Worm (Caenorhabditis elegans) whole organism, young adult: Measurements from ENCODE around the gene C41H7.2.

ENCODE experiments used
- B0035.1 ChIP-seq: sonication (generic microtip); optimal IDR thresholded peaks from 2 replicates; lab custom pipeline; 2016; ENCODE audit warnings: missing genetic modification characterization, mild to moderate bottlenecking, missing compliant biosample characterization, missing genotype, missing genetic modification reagents
- B0336.3 ChIP-seq: fragments of 200-800 bp; sonication (Bioruptor generic); IDR thresholded peaks from 2 replicates; pipeline ENCODE4 v1.3.6; 2022; ENCODE audit warnings: missing genetic modification characterization, missing compliant biosample characterization
- C06A6.2 ChIP-seq: fragments of 200-800 bp; sonication (Bioruptor generic); conservative IDR thresholded peaks from 2 replicates; pipeline ENCODE4 v1.3.6; 2022; ENCODE audit warnings: missing genetic modification characterization, missing compliant biosample characterization
- C17E4.6 ChIP-seq: fragments of 200-800 bp; sonication (Bioruptor generic); IDR thresholded peaks from 2 replicates; pipeline ENCODE4 v1.3.6; 2022; ENCODE audit warnings: missing genetic modification reagents, missing genetic modification characterization, missing compliant biosample characterization
- F10E7.11 ChIP-seq: sonication (generic microtip); optimal IDR thresholded peaks from 2 replicates; lab custom pipeline; 2017; ENCODE audit warnings: mild to moderate bottlenecking, missing genetic modification characterization, moderate library complexity, missing compliant biosample characterization
- F22D6.2 ChIP-seq: sonication (generic microtip); optimal IDR thresholded peaks from 2 replicates; lab custom pipeline; 2016; ENCODE audit warnings: mild to moderate bottlenecking, missing genetic modification characterization, missing compliant biosample characterization
- F55B11.4 ChIP-seq: sonication (generic microtip); optimal IDR thresholded peaks from 2 replicates; lab custom pipeline; 2016; ENCODE audit warnings: missing compliant biosample characterization, missing genetic modification characterization, borderline replicate concordance; ENCODE audit not compliant: insufficient read depth
- F57A8.1 ChIP-seq: fragments of 200-800 bp; sonication (Bioruptor generic); optimal IDR thresholded peaks from 2 replicates; lab custom pipeline; 2018; ENCODE audit warnings: mild to moderate bottlenecking, missing genetic modification characterization, moderate library complexity, missing compliant biosample characterization
- F57C9.4 ChIP-seq: sonication (generic microtip); optimal IDR thresholded peaks from 2 replicates; lab custom pipeline; 2017; ENCODE audit warnings: mild to moderate bottlenecking, missing genetic modification characterization, missing compliant biosample characterization
- K12H6.12 ChIP-seq: fragments of 200-800 bp; sonication (Bioruptor generic); optimal IDR thresholded peaks from 2 replicates; lab custom pipeline; 2018; ENCODE audit warnings: mild to moderate bottlenecking, missing genetic modification characterization, missing compliant biosample characterization
- T07F8.4 ChIP-seq: sonication (generic microtip); optimal IDR thresholded peaks from 2 replicates; lab custom pipeline; 2016; ENCODE audit warnings: mild to moderate bottlenecking, missing genetic modification characterization, moderate library complexity, missing compliant biosample characterization
- Y53G8AR.9 ChIP-seq: fragments of 200-800 bp; sonication (Bioruptor generic); conservative IDR thresholded peaks from 2 replicates; pipeline ENCODE4 v1.3.6; 2022; ENCODE audit warnings: missing genetic modification reagents, missing genetic modification characterization, missing compliant biosample characterization
- Y95B8A.8 ChIP-seq: fragments of 200-800 bp; sonication (Bioruptor generic); IDR thresholded peaks from 2 replicates; pipeline ENCODE4 v1.3.6; 2022; ENCODE audit warnings: missing genetic modification reagents, missing genetic modification characterization, missing compliant biosample characterization
- ZK185.1 ChIP-seq: sonication (generic microtip); optimal IDR thresholded peaks from 2 replicates; lab custom pipeline; 2016; ENCODE audit warnings: mild to moderate bottlenecking, missing genetic modification characterization, missing compliant biosample characterization; ENCODE audit not compliant: poor library complexity, severe bottlenecking
- akir-1 ChIP-seq: fragments of 200-800 bp; sonication (Bioruptor generic); optimal IDR thresholded peaks from 2 replicates; lab custom pipeline; 2018; ENCODE audit warnings: mild to moderate bottlenecking, missing genetic modification characterization, moderate library complexity, missing compliant biosample characterization
- aptf-3 ChIP-seq: fragments of 200-800 bp; sonication (Bioruptor generic); IDR thresholded peaks from 2 replicates; pipeline ENCODE4 v1.3.6; 2022; ENCODE audit warnings: missing genetic modification characterization, missing compliant biosample characterization
- attf-5 ChIP-seq: fragments of 200-800 bp; sonication (Bioruptor generic); optimal IDR thresholded peaks from 2 replicates; lab custom pipeline; 2018; ENCODE audit warnings: mild to moderate bottlenecking, missing genetic modification characterization, missing compliant biosample characterization
- attf-6 ChIP-seq: fragments of 200-800 bp; sonication (Bioruptor generic); IDR thresholded peaks from 2 replicates; pipeline ENCODE4 v1.3.6; 2022; ENCODE audit warnings: missing genetic modification reagents, missing genetic modification characterization, missing compliant biosample characterization
- bed-2 ChIP-seq: fragments of 200-800 bp; sonication (Bioruptor generic); IDR thresholded peaks from 2 replicates; pipeline ENCODE4 v1.3.6; 2022; ENCODE audit warnings: missing genetic modification reagents, missing genetic modification characterization, missing compliant biosample characterization
- cebp-2 ChIP-seq: fragments of 200-800 bp; sonication (Bioruptor generic); IDR thresholded peaks from 2 replicates; pipeline ENCODE4 v1.3.6; 2022; ENCODE audit warnings: missing genetic modification characterization, missing compliant biosample characterization
- ceh-40 ChIP-seq: fragments of 200-800 bp; sonication (Bioruptor generic); IDR thresholded peaks from 2 replicates; pipeline ENCODE4 v1.3.6; 2022; ENCODE audit warnings: missing genetic modification characterization, missing compliant biosample characterization
- ceh-91 ChIP-seq: fragments of 200-800 bp; sonication (Bioruptor generic); IDR thresholded peaks from 2 replicates; pipeline ENCODE4 v1.3.6; 2022; ENCODE audit warnings: missing genetic modification reagents, missing genetic modification characterization, missing compliant biosample characterization
- dpff-1 ChIP-seq: sonication (generic microtip); optimal IDR thresholded peaks from 2 replicates; lab custom pipeline; 2017; ENCODE audit warnings: mild to moderate bottlenecking, missing genetic modification characterization, missing compliant biosample characterization
- dpl-1 ChIP-seq: fragments of 150-350 bp; optimal IDR thresholded peaks from 2 replicates; lab custom pipeline; 2014; ENCODE audit warnings: missing biosample characterization, missing genetic modification reagents, missing genetic modification characterization
- egl-18 ChIP-seq: fragments of 200-800 bp; sonication (Bioruptor generic); IDR thresholded peaks from 2 replicates; pipeline ENCODE4 v1.3.6; 2022; ENCODE audit warnings: missing genetic modification reagents, missing genetic modification characterization, missing compliant biosample characterization
- ekl-4 ChIP-seq: fragments of 200-800 bp; sonication (Bioruptor generic); IDR thresholded peaks from 2 replicates; pipeline ENCODE4 v1.3.6; 2022; ENCODE audit warnings: missing genetic modification reagents, missing genetic modification characterization, missing compliant biosample characterization
- ets-4 ChIP-seq: fragments of 200-800 bp; sonication (Bioruptor generic); optimal IDR thresholded peaks from 2 replicates; lab custom pipeline; 2018; ENCODE audit warnings: mild to moderate bottlenecking, missing genetic modification characterization, missing compliant biosample characterization
- him-1 ChIP-seq: sonication (generic microtip); optimal IDR thresholded peaks from 2 replicates; lab custom pipeline; 2016; ENCODE audit warnings: missing genotype, missing genetic modification reagents, missing genetic modification characterization, missing compliant biosample characterization
- let-607 ChIP-seq, 2 experiments: fragments of 200-800 bp in 1 of 2; sonication (Bioruptor generic) in 1 of 2; sonication (generic microtip) in 1 of 2; optimal IDR thresholded peaks; 2 replicates each; lab custom pipeline; 2016 to 2018; ENCODE audit warnings: mild to moderate bottlenecking in 2 of 2, missing compliant biosample characterization in 2 of 2, missing genetic modification characterization in 2 of 2, moderate library complexity in 2 of 2, missing genotype in 1 of 2
- lin-40 ChIP-seq: sonication (generic microtip); optimal IDR thresholded peaks from 2 replicates; lab custom pipeline; 2016; ENCODE audit warnings: missing genetic modification characterization, mild to moderate bottlenecking, missing compliant biosample characterization, missing genotype, missing genetic modification reagents
- lsl-1 ChIP-seq: fragments of 200-800 bp; sonication (Bioruptor generic); optimal IDR thresholded peaks from 2 replicates; lab custom pipeline; 2018; ENCODE audit warnings: mild to moderate bottlenecking, missing genetic modification characterization, moderate library complexity, missing compliant biosample characterization
- madf-10 ChIP-seq: sonication (generic microtip); optimal IDR thresholded peaks from 2 replicates; lab custom pipeline; 2016; ENCODE audit warnings: mild to moderate bottlenecking, missing genetic modification characterization, missing compliant biosample characterization
- madf-3 ChIP-seq: fragments of 200-800 bp; sonication (Bioruptor generic); IDR thresholded peaks from 2 replicates; pipeline ENCODE4 v1.3.6; 2022; ENCODE audit warnings: missing genetic modification reagents, missing genetic modification characterization, missing compliant biosample characterization
- nfyb-1 ChIP-seq: fragments of 200-800 bp; sonication (Bioruptor generic); IDR thresholded peaks from 2 replicates; pipeline ENCODE4 v1.3.6; 2022; ENCODE audit warnings: missing genetic modification reagents, missing genetic modification characterization, missing compliant biosample characterization
- nhr-90 ChIP-seq: sonication (generic microtip); optimal IDR thresholded peaks from 2 replicates; lab custom pipeline; 2016; ENCODE audit warnings: missing genotype, mild to moderate bottlenecking, missing genetic modification characterization, missing compliant biosample characterization
- rcor-1 ChIP-seq: fragments of 200-800 bp; sonication (Bioruptor generic); IDR thresholded peaks from 2 replicates; pipeline ENCODE4 v1.3.6; 2022; ENCODE audit warnings: missing genetic modification reagents, missing genetic modification characterization, missing compliant biosample characterization
- rec-8 ChIP-seq, 2 experiments: sonication (generic microtip); optimal IDR thresholded peaks; 2 replicates each; lab custom pipeline; 2016; ENCODE audit warnings: mild to moderate bottlenecking in 2 of 2, missing genetic modification characterization in 2 of 2, missing genetic modification reagents in 2 of 2, missing genotype in 2 of 2, missing biosample characterization in 1 of 2, missing compliant biosample characterization in 1 of 2, moderate library complexity in 1 of 2
- snpc-1.3 ChIP-seq: sonication (generic microtip); optimal IDR thresholded peaks from 2 replicates; lab custom pipeline; 2017; ENCODE audit warnings: missing genetic modification characterization, mild to moderate bottlenecking, missing compliant biosample characterization, antibody characterized with exemption, moderate library complexity, missing genotype, missing genetic modification reagents; ENCODE audit not compliant: insufficient read depth
- somi-1 ChIP-seq: fragments of 200-800 bp; sonication (Bioruptor generic); optimal IDR thresholded peaks from 2 replicates; lab custom pipeline; 2018; ENCODE audit warnings: mild to moderate bottlenecking, missing genetic modification characterization, missing compliant biosample characterization
- tbx-9 ChIP-seq: sonication (generic microtip); optimal IDR thresholded peaks from 2 replicates; lab custom pipeline; 2016; ENCODE audit warnings: borderline replicate concordance, missing genetic modification characterization, inconsistent platforms, missing compliant biosample characterization
- unc-62 ChIP-seq: fragments of 150-350 bp; optimal IDR thresholded peaks from 2 replicates; lab custom pipeline; 2014; ENCODE audit warnings: missing biosample characterization, missing genetic modification reagents, missing genetic modification characterization
- xnd-1 ChIP-seq: sonication (generic microtip); optimal IDR thresholded peaks from 2 replicates; lab custom pipeline; 2016; ENCODE audit warnings: missing genotype, missing genetic modification reagents, missing genetic modification characterization, missing compliant biosample characterization
- zfh-2 ChIP-seq: fragments of 200-800 bp; sonication (Bioruptor generic); conservative IDR thresholded peaks from 2 replicates; pipeline ENCODE4 v1.3.6; 2022; ENCODE audit warnings: missing genetic modification reagents, missing genetic modification characterization, missing compliant biosample characterization
- ztf-3 ChIP-seq: fragments of 200-800 bp; sonication (Bioruptor generic); optimal IDR thresholded peaks from 2 replicates; lab custom pipeline; 2018; ENCODE audit warnings: mild to moderate bottlenecking, missing genetic modification characterization, missing compliant biosample characterization

The C41H7.2 gene

ce11 chrII:3060782-3061181 lies 46.2 kb downstream of the C41H7.2 start, which contains the start of gene Y25C1A.6:
Y25C1A.6 (plus strand) TSS chrII:3061082.
- TF ChIP-seq ZK185.1 (no peak), xnd-1 (tag; lab: Kevin White, UChicago) (no peak), Y53G8AR.9 (GFP tag; lab: Robert Waterston, UW) (no peak), ceh-40 (GFP tag; lab: Robert Waterston, UW) (no peak), B0035.1 (tag; lab: Kevin White, UChicago) (no peak), C06A6.2 (GFP tag; lab: Robert Waterston, UW) (no peak), Y95B8A.8 (no peak), dpl-1 (no peak), nhr-90 (no peak), K12H6.12 (no peak), F57A8.1 (no peak), rec-8 (tag; optimal IDR thresholded peaks at IDR 0.05; lab: Kevin White, UChicago) (no peak), cebp-2 (GFP tag; lab: Robert Waterston, UW) (no peak), aptf-3 (GFP tag; lab: Robert Waterston, UW) (no peak), C17E4.6 (GFP tag; lab: Robert Waterston, UW) (no peak), F57C9.4 (tag; lab: Kevin White, UChicago) (no peak)

- TF ChIP-seq zfh-2 (GFP tag; lab: Robert Waterston, UW) (peak; percentile 63), somi-1 (GFP tag; lab: Kevin White, UChicago) (no peak)
These were observed 47.0 kb downstream of the C41H7.2 start for ce11 chrII:3061605-3062004.

- no peak for TF ChIP-seq egl-18 (GFP tag; lab: Robert Waterston, UW)
- peak; percentile 45; the same call in 1 of the 2 replicates for TF ChIP-seq B0336.3 (GFP tag; lab: Robert Waterston, UW)
- no peak; the same call in 1 of the 2 replicates for TF ChIP-seq Y53G8AR.9 (GFP tag; lab: Robert Waterston, UW)
- TF ChIP-seq let-607 (tag; optimal IDR thresholded peaks at IDR 0.05; lab: Kevin White, UChicago): peak; percentile 2 to 5
- TF ChIP-seq attf-5 (GFP tag; lab: Kevin White, UChicago): no peak
- no peak for TF ChIP-seq unc-62
- TF ChIP-seq nhr-90: peak; percentile 69
- peak; percentile 56; the same call in 1 of the 2 replicates for TF ChIP-seq rcor-1 (GFP tag; lab: Robert Waterston, UW)
- no peak for TF ChIP-seq C06A6.2 (GFP tag; lab: Robert Waterston, UW)
- peak; percentile 56 for TF ChIP-seq snpc-1.3 (tag; lab: Kevin White, UChicago)
- no peak for TF ChIP-seq ceh-40 (GFP tag; lab: Robert Waterston, UW)
- TF ChIP-seq nfyb-1: peak; percentile 88
- no peak for TF ChIP-seq somi-1 (GFP tag; lab: Kevin White, UChicago)
- TF ChIP-seq tbx-9 (tag; lab: Kevin White, UChicago): no peak
- no peak for TF ChIP-seq dpff-1 (tag; lab: Kevin White, UChicago)
- peak; percentile 54 for TF ChIP-seq madf-10 (tag; lab: Kevin White, UChicago)
- TF ChIP-seq dpl-1: peak; percentile 4
- no peak for TF ChIP-seq ztf-3 (GFP tag; lab: Kevin White, UChicago)
- no peak for TF ChIP-seq F55B11.4 (tag; lab: Kevin White, UChicago)
- TF ChIP-seq ceh-91: no peak
- no peak for TF ChIP-seq F22D6.2 (tag; lab: Kevin White, UChicago)
- no peak for TF ChIP-seq ekl-4 (GFP tag; lab: Robert Waterston, UW)
- TF ChIP-seq ets-4 (GFP tag; lab: Kevin White, UChicago): no peak
- no peak for TF ChIP-seq bed-2 (GFP tag; lab: Robert Waterston, UW)
- peak; percentile 46 for TF ChIP-seq lsl-1
- no peak for TF ChIP-seq madf-3 (GFP tag; lab: Robert Waterston, UW)
- no peak for TF ChIP-seq him-1
- peak; percentile 26 for TF ChIP-seq T07F8.4 (tag; lab: Kevin White, UChicago)
- TF ChIP-seq akir-1 (GFP tag; lab: Kevin White, UChicago): no peak
- peak; percentile 74; the same call in 1 of the 2 replicates for TF ChIP-seq Y95B8A.8
- peak; percentile 48 for TF ChIP-seq lin-40 (tag; lab: Kevin White, UChicago)
- TF ChIP-seq attf-6 (GFP tag; lab: Robert Waterston, UW): no peak; the same call in none of the 2 replicates
- no peak for TF ChIP-seq cebp-2 (GFP tag; lab: Robert Waterston, UW)
- TF ChIP-seq F10E7.11 (tag; lab: Kevin White, UChicago): no peak
These were observed 47.6 kb downstream of the C41H7.2 start for ce11 chrII:3062222-3062621.
